Fruit fly (Drosophila melanogaster): ENCODE results near the gene CG18088.

CG18088 gene

DNA sequence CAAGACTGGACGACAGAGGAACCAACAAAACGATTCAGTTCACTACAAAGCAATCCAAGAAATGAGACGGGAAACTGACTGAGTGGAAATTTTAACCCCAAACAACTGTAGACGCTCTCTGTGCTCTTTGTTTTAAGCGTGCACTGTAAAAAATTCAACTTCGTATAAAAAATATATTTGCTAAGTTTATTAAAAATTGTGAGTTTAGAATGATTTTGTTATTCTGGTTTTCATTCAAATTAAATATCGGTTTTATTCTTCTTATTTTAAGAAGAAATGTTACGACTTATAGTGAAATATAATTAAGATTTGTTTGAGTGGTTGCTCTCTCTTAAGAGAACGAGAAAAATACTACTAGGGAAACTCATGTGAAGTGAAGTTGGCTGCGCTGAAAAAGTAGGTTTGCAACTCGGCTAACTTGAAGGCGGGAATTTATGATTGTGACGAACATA lies 9.3 kb upstream of the CG18088 start (continued):
- TF ChIP-seq mld (GFP tag; IDR thresholded peaks at IDR 0.05; ENCODE audit: partially characterized antibody) (no peak), tx (GFP tag; optimal IDR thresholded peaks at IDR 0.05) (peak; percentile 92), chif (GFP tag; optimal IDR thresholded peaks at IDR 0.05) (peak; percentile 90 to 94), usp (GFP tag; optimal IDR thresholded peaks at IDR 0.05) (no peak), Bteb2 (GFP tag; optimal IDR thresholded peaks at IDR 0.05) (peak; percentile 94), sc (optimal IDR thresholded peaks at IDR 0.05) (no peak), sc (GFP tag; optimal IDR thresholded peaks at IDR 0.05) (peak; percentile 88), prd (optimal IDR thresholded peaks at IDR 0.05) (no peak), prd (GFP tag; IDR thresholded peaks at IDR 0.05) (peak; percentile 99), ro (GFP tag; IDR thresholded peaks at IDR 0.05) (peak; percentile 96), Xrp1 (GFP tag; IDR thresholded peaks at IDR 0.05) (peak; percentile 99), vfl (GFP tag; optimal IDR thresholded peaks at IDR 0.05) (peak; percentile 75), CG14860 (GFP tag; IDR thresholded peaks at IDR 0.05; ENCODE audit: partially characterized antibody) (no peak), Ets65A (GFP tag) (peak; percentile 94), crol (GFP tag; IDR thresholded peaks at IDR 0.05) (peak; percentile 85), CG14965 (GFP tag; optimal IDR thresholded peaks at IDR 0.05; ENCODE audit: borderline replicate concordance) (peak; percentile 56), MESR4 (GFP tag; optimal IDR thresholded peaks at IDR 0.05) (peak; percentile 42), CG7271 (tag; optimal IDR thresholded peaks at IDR 0.05) (peak; percentile 81), CG12391 (tag; optimal IDR thresholded peaks at IDR 0.05) (peak; percentile 98), CG2889 (GFP tag; IDR thresholded peaks at IDR 0.05) (peak; percentile 96), chm (GFP tag; IDR thresholded peaks at IDR 0.05) (peak; percentile 98), ab (GFP tag; optimal IDR thresholded peaks at IDR 0.05) (peak; percentile 28), twi (tag; optimal IDR thresholded peaks at IDR 0.05) (peak; percentile 78), CG33213 (GFP tag; optimal IDR thresholded peaks at IDR 0.05) (peak; percentile 78), Aef1 (GFP tag; IDR thresholded peaks at IDR 0.05) (peak; percentile 98), CG14710 (tag; optimal IDR thresholded peaks at IDR 0.05) (peak; percentile 94), Mes4 (GFP tag; optimal IDR thresholded peaks at IDR 0.05) (peak; percentile 90), CG10274 (GFP tag; optimal IDR thresholded peaks at IDR 0.05) (peak; percentile 44), zfh1 (GFP tag; IDR thresholded peaks at IDR 0.05) (peak; percentile 98), mirr (GFP tag; optimal IDR thresholded peaks at IDR 0.05) (peak; percentile 69), CG12219 (GFP tag; optimal IDR thresholded peaks at IDR 0.05) (peak; percentile 93), kni (GFP tag; optimal IDR thresholded peaks at IDR 0.05) (peak; percentile 45), lmd (GFP tag; IDR thresholded peaks at IDR 0.05) (peak; percentile 97), CG4404 (GFP tag; IDR thresholded peaks at IDR 0.05) (peak; percentile 94), CG9727 (GFP tag; optimal IDR thresholded peaks at IDR 0.05) (peak; percentile 96), CG30403 (GFP tag; optimal IDR thresholded peaks at IDR 0.05) (peak; percentile 96), CG4854 (GFP tag; optimal IDR thresholded peaks at IDR 0.05) (peak; percentile 84), pum (GFP tag; optimal IDR thresholded peaks at IDR 0.05) (peak; percentile 93), dmrt99B (tag; optimal IDR thresholded peaks at IDR 0.05) (peak; percentile 94), CG11456 (GFP tag; IDR thresholded peaks at IDR 0.05) (no peak; the same call in none of the 3 replicates), CG15514 (GFP tag; optimal IDR thresholded peaks at IDR 0.05) (peak; percentile 88), CG12659 (GFP tag; optimal IDR thresholded peaks at IDR 0.05) (peak; percentile 93), eyg (GFP tag; optimal IDR thresholded peaks at IDR 0.05) (peak; percentile 80), CG1792 (GFP tag; optimal IDR thresholded peaks at IDR 0.05) (peak; percentile 80), CG16863 (GFP tag; optimal IDR thresholded peaks at IDR 0.05) (peak; percentile 91), dati (GFP tag; IDR thresholded peaks at IDR 0.05) (peak; percentile 92), cwo (GFP tag; optimal IDR thresholded peaks at IDR 0.05) (peak; percentile 80), lov (optimal IDR thresholded peaks at IDR 0.05) (no peak), lov (GFP tag; IDR thresholded peaks at IDR 0.05) (peak; percentile 97; the same call in 2 of the 3 replicates), schlank (tag; optimal IDR thresholded peaks at IDR 0.05) (peak; percentile 75), Oli (tag; optimal IDR thresholded peaks at IDR 0.05) (peak; percentile 91), lab (GFP tag; optimal IDR thresholded peaks at IDR 0.05) (peak; percentile 94)

Measured in whole organism, embryonic.